Worm (Caenorhabditis elegans): ENCODE results near the gene npr-36.

npr-36 gene

DNA sequence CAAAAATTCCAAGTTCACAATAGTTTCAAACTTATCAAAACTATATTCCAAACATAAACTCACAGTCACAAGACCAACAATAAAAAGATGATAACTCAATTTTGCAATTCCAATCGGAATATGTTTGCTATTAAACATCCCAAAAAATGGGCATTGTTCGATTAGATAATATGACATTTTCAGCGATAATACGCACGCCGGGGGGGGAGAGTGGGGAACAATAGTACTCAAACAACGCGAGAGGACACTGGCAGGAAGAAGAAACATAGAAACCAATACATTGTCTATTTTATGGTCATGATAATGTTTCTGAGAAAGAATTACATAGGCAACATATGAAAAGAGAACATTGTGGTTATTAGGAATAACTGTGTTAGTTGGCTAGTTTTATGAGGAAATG lies 16.3 kb downstream of the npr-36 start:
- TF ChIP-seq sea-1 (GFP tag; conservative IDR thresholded peaks at IDR 0.05): no peak
- TF ChIP-seq hmbx-1 (tag; optimal IDR thresholded peaks at IDR 0.05): no peak
- TF ChIP-seq aly-1 (tag; optimal IDR thresholded peaks at IDR 0.05): no peak

DNA sequence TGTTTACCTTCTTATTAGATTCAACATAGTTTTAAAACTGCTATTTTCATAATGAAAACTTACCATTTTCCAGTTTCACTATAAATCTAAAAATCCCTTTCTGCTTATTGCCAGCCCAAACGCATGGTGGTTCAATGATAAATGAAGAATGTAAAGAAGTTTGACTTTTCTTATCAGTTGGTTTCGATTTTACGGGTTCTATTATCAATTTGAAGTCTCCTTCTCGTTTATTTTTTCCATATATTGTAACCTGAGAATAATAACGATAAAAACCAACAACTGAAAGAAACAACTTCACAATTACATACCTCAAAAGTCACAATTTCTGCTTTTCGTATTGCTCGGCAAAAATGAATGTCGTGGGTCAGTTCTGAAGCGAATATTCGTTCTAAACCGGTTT lies 19.4 kb downstream of the npr-36 start:
- no peak for TF ChIP-seq hmbx-1 (tag; optimal IDR thresholded peaks at IDR 0.05)
- no peak for TF ChIP-seq hmg-4 (GFP tag; optimal IDR thresholded peaks at IDR 0.05)
- TF ChIP-seq B0310.2 (tag; optimal IDR thresholded peaks at IDR 0.05): no peak

ce11 chrX:17379675-17380074 lies 20.1 kb downstream of the npr-36 start, which contains the start of gene F10D7.10:
Gene F10D7.10, minus strand, starts transcription at chrX:17379775.
- TF ChIP-seq hnd-1 (tag; optimal IDR thresholded peaks at IDR 0.05) (no peak), scrt-1 (GFP tag; IDR thresholded peaks at IDR 0.05) (no peak), ets-7 (tag; optimal IDR thresholded peaks at IDR 0.05) (no peak), hmg-4 (GFP tag; optimal IDR thresholded peaks at IDR 0.05) (no peak), ceh-13 (GFP tag; optimal IDR thresholded peaks at IDR 0.05) (no peak), ama-1 (optimal IDR thresholded peaks at IDR 0.05) (no peak), tbx-37 (GFP tag; conservative IDR thresholded peaks at IDR 0.05) (no peak), aly-1 (tag; optimal IDR thresholded peaks at IDR 0.05) (no peak), hmbx-1 (tag; optimal IDR thresholded peaks at IDR 0.05) (no peak), sea-1 (GFP tag; conservative IDR thresholded peaks at IDR 0.05) (no peak), F13C5.2 (tag; optimal IDR thresholded peaks at IDR 0.05) (no peak), B0310.2 (tag; optimal IDR thresholded peaks at IDR 0.05) (no peak), flt-1 (GFP tag; IDR thresholded peaks at IDR 0.05) (no peak), pes-1 (GFP tag; IDR thresholded peaks at IDR 0.05) (no peak), tbx-11 (GFP tag; IDR thresholded peaks at IDR 0.05) (no peak), ceh-36 (tag; optimal IDR thresholded peaks at IDR 0.05) (no peak), tra-4 (tag; optimal IDR thresholded peaks at IDR 0.05) (no peak)

DNA sequence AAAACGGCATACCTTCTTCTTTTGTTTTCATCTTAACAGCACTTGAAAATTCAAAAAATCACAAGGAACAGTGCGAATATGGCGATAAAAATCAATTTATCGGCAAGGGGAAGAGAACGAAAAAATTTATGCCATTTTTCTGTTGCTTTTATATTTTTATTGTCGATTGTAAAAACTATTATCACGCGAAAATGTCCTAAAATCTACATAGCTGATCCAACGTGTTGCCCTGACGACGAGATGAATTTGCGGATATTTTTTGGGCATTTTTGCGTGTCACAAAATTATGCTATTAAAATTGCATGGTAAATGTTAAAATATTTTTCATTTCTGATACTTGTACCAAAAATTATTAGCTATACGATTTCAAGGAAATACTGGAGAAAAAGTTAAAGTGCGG lies 22.4 kb downstream of the npr-36 start, which contains the start of gene F10D7.4:
F10D7.4 (minus strand) TSS at position 101 of the 400 bp plus-strand sequence.
- TF ChIP-seq ets-7 (tag; optimal IDR thresholded peaks at IDR 0.05) (no peak), B0310.2 (tag; optimal IDR thresholded peaks at IDR 0.05) (no peak)

- TF ChIP-seq tra-4 (tag; optimal IDR thresholded peaks at IDR 0.05): no peak
Measured at ce11 chrX:17384343-17384742, 24.8 kb downstream of the npr-36 start.

DNA sequence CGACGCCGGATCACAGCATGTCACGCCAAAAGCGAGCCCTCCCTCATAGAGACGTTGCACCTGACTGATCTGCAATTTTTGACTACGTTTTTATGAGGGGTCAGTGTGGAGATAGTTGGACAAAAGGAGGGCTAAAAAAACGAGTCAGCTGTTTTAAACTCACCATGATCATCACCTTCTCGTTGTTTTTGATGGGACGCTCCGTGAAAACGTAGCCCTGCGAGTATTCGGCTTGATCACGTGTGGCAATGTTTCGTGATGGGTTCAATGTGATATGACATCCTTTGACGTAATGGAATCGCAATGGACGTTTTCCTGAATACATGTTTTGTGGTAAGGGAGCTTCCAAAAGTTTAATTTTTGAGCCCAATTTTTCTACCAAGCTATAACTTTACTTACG lies 25.6 kb downstream of the npr-36 start:
- TF ChIP-seq flt-1 (GFP tag; IDR thresholded peaks at IDR 0.05) (no peak), hmg-4 (GFP tag; optimal IDR thresholded peaks at IDR 0.05) (no peak), hnd-1 (tag; optimal IDR thresholded peaks at IDR 0.05) (no peak), ama-1 (optimal IDR thresholded peaks at IDR 0.05) (no peak), F13C5.2 (tag; optimal IDR thresholded peaks at IDR 0.05) (no peak), B0310.2 (tag; optimal IDR thresholded peaks at IDR 0.05) (no peak), ceh-13 (GFP tag; optimal IDR thresholded peaks at IDR 0.05) (no peak), ceh-36 (tag; optimal IDR thresholded peaks at IDR 0.05) (no peak), pes-1 (GFP tag; IDR thresholded peaks at IDR 0.05) (no peak), tra-4 (tag; optimal IDR thresholded peaks at IDR 0.05) (no peak), sea-1 (GFP tag; conservative IDR thresholded peaks at IDR 0.05) (no peak), scrt-1 (GFP tag; IDR thresholded peaks at IDR 0.05) (no peak), tbx-11 (GFP tag; IDR thresholded peaks at IDR 0.05) (no peak), aly-1 (tag; optimal IDR thresholded peaks at IDR 0.05) (no peak), hmbx-1 (tag; optimal IDR thresholded peaks at IDR 0.05) (no peak), tbx-37 (GFP tag; conservative IDR thresholded peaks at IDR 0.05) (no peak)

DNA sequence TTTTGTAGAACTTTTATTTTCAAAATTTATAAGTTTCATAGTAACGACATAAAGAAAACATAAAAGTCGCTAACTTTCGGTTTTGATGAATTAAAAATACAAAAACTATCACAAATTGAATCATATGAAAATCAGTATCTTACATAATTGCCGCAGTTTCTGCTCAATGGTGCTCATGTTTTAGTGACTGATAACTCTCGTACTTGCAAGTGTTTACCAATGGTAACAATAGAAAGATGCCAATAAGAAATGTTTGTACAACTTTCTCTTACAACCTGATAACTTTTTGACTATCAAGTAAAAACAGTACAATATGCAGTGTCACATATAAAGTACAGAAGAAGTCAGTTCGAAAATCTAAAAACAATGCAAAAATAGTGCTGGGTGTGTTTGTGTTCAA lies 26.6 kb downstream of the npr-36 start:
- TF ChIP-seq pes-1 (GFP tag; IDR thresholded peaks at IDR 0.05) (no peak), scrt-1 (GFP tag; IDR thresholded peaks at IDR 0.05) (no peak), sea-1 (GFP tag; conservative IDR thresholded peaks at IDR 0.05) (no peak), hmbx-1 (tag; optimal IDR thresholded peaks at IDR 0.05) (no peak), ama-1 (optimal IDR thresholded peaks at IDR 0.05) (no peak), aly-1 (tag; optimal IDR thresholded peaks at IDR 0.05) (no peak), F13C5.2 (tag; optimal IDR thresholded peaks at IDR 0.05) (no peak), tbx-11 (GFP tag; IDR thresholded peaks at IDR 0.05) (no peak), flt-1 (GFP tag; IDR thresholded peaks at IDR 0.05) (no peak), hnd-1 (tag; optimal IDR thresholded peaks at IDR 0.05) (no peak), ceh-36 (tag; optimal IDR thresholded peaks at IDR 0.05) (no peak), hmg-4 (GFP tag; optimal IDR thresholded peaks at IDR 0.05) (no peak)

DNA sequence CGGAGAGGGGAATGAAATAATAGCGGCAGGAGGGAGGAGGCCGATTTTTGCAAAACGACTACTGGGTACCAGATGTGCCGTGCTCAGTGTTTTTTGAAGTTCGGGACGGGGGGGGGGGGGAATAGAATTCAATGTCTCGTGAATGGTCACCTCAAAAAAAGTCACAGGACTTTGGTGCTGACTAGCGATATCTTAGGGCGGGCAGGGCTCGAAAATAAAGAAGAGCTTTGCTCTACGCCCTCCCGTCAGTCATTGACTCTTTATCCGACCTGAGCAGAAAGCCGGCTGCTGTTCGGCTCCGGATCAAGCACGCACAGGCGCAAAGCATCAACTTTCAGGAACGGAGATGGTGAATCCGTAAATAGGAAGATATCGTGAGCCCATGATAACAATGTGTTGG lies 31.0 kb downstream of the npr-36 start:
- no peak for TF ChIP-seq scrt-1 (GFP tag; IDR thresholded peaks at IDR 0.05)
- TF ChIP-seq pes-1 (GFP tag; IDR thresholded peaks at IDR 0.05): no peak
- TF ChIP-seq aly-1 (tag; optimal IDR thresholded peaks at IDR 0.05): no peak
- TF ChIP-seq F13C5.2 (tag; optimal IDR thresholded peaks at IDR 0.05): no peak
- TF ChIP-seq tbx-11 (GFP tag; IDR thresholded peaks at IDR 0.05): no peak
- no peak for TF ChIP-seq ama-1 (optimal IDR thresholded peaks at IDR 0.05)
- TF ChIP-seq ets-7 (tag; optimal IDR thresholded peaks at IDR 0.05): no peak
- no peak for TF ChIP-seq ceh-13 (GFP tag; optimal IDR thresholded peaks at IDR 0.05)
- TF ChIP-seq hmg-4 (GFP tag; optimal IDR thresholded peaks at IDR 0.05): no peak
- TF ChIP-seq hnd-1 (tag; optimal IDR thresholded peaks at IDR 0.05): no peak
- TF ChIP-seq hmbx-1 (tag; optimal IDR thresholded peaks at IDR 0.05): no peak
- no peak for TF ChIP-seq tbx-37 (GFP tag; conservative IDR thresholded peaks at IDR 0.05)
- TF ChIP-seq ceh-36 (tag; optimal IDR thresholded peaks at IDR 0.05): no peak
- no peak for TF ChIP-seq sea-1 (GFP tag; conservative IDR thresholded peaks at IDR 0.05)
- TF ChIP-seq tra-4 (tag; optimal IDR thresholded peaks at IDR 0.05): no peak

DNA sequence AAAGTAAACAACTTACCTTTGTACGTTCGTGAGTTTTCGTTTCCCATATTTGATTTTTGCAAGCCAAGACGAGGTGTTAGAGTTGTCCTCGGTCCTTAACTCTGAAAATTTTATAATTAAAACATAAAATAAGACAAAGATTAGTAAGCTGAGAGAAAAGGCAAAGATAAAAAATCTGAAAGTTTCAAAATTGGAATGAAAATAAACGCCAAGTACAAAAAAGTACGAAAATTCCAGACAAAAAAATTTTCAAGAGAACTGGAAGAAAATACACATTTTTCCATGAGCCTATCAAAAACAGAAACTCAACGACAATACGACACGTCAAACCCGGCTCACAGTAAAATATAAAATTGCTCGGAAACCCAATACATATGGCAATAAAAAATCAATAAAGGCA lies 32.0 kb downstream of the npr-36 start, which contains the start of gene F10D7.5:
F10D7.5 (minus strand) TSS at position 101 of the 400 bp plus-strand sequence.
- TF ChIP-seq scrt-1 (GFP tag; IDR thresholded peaks at IDR 0.05) (no peak), B0310.2 (tag; optimal IDR thresholded peaks at IDR 0.05) (no peak), ets-7 (tag; optimal IDR thresholded peaks at IDR 0.05) (no peak), sea-1 (GFP tag; conservative IDR thresholded peaks at IDR 0.05) (no peak), hnd-1 (tag; optimal IDR thresholded peaks at IDR 0.05) (no peak), pes-1 (GFP tag; IDR thresholded peaks at IDR 0.05) (no peak), ama-1 (optimal IDR thresholded peaks at IDR 0.05) (no peak), aly-1 (tag; optimal IDR thresholded peaks at IDR 0.05) (no peak), ceh-36 (tag; optimal IDR thresholded peaks at IDR 0.05) (no peak), F13C5.2 (tag; optimal IDR thresholded peaks at IDR 0.05) (no peak)

Measured in whole organism, early embryonic.